Worm (Caenorhabditis elegans): ENCODE measurements around the gene ttr-7.
A peak's percentile ranks its signal among the peaks of the same experiment; 100 is the strongest.

The ttr-7 gene

ce11 chrIII:617467-617866 is 11.7 kb downstream of the ttr-7 start, which contains the start of gene T19C3.2:
TSS of gene T19C3.2 (minus strand) at chrIII:617567.
- TF ChIP-seq nhr-179 (tag; optimal IDR thresholded peaks at IDR 0.05): no peak
- TF ChIP-seq tbp1 (GFP tag; optimal IDR thresholded peaks at IDR 0.05): no peak
- no peak for TF ChIP-seq T26A5.8 (tag; optimal IDR thresholded peaks at IDR 0.05)
- no peak for TF ChIP-seq dpff-1 (tag; optimal IDR thresholded peaks at IDR 0.05)
- no peak for TF ChIP-seq snpc-1.1 (tag; optimal IDR thresholded peaks at IDR 0.05; ENCODE audit: insufficient read depth)
- TF ChIP-seq zim-3 (tag; optimal IDR thresholded peaks at IDR 0.05): no peak
- TF ChIP-seq ekl-4 (GFP tag; IDR thresholded peaks at IDR 0.05): no peak
- TF ChIP-seq somi-1 (GFP tag; optimal IDR thresholded peaks at IDR 0.05): no peak
- no peak for TF ChIP-seq Y53F4B.3 (GFP tag; IDR thresholded peaks at IDR 0.05)
- TF ChIP-seq nfya-2 (GFP tag; IDR thresholded peaks at IDR 0.05): no peak
- TF ChIP-seq rec-8 (tag; optimal IDR thresholded peaks at IDR 0.05): no peak
- TF ChIP-seq ccch-3 (GFP tag; optimal IDR thresholded peaks at IDR 0.05): no peak
- no peak for TF ChIP-seq pbrm-1 (GFP tag; IDR thresholded peaks at IDR 0.05)
- TF ChIP-seq let-526 (GFP tag; IDR thresholded peaks at IDR 0.05): no peak
- TF ChIP-seq ZK185.1 (tag; optimal IDR thresholded peaks at IDR 0.05; ENCODE audit: poor library complexity, severe bottlenecking): no peak
- TF ChIP-seq ceh-58 (GFP tag; IDR thresholded peaks at IDR 0.05): no peak
- TF ChIP-seq madf-10 (tag; optimal IDR thresholded peaks at IDR 0.05): no peak
- TF ChIP-seq atf-7 (tag; optimal IDR thresholded peaks at IDR 0.05): no peak
- no peak for TF ChIP-seq T07F8.4 (tag; optimal IDR thresholded peaks at IDR 0.05)
- TF ChIP-seq cebp-2 (GFP tag; IDR thresholded peaks at IDR 0.05): no peak

- TF ChIP-seq attf-5 (GFP tag; optimal IDR thresholded peaks at IDR 0.05) (peak; percentile 44), F22D6.2 (tag; optimal IDR thresholded peaks at IDR 0.05) (no peak), ceh-91 (GFP tag; IDR thresholded peaks at IDR 0.05) (no peak), F57C9.4 (tag; optimal IDR thresholded peaks at IDR 0.05) (no peak), ekl-4 (GFP tag; IDR thresholded peaks at IDR 0.05) (no peak), sptf-2 (GFP tag; optimal IDR thresholded peaks at IDR 0.05) (no peak), cebp-2 (GFP tag; IDR thresholded peaks at IDR 0.05) (no peak), cebp-1 (GFP tag; IDR thresholded peaks at IDR 0.05) (no peak), cebp-1 (tag; optimal IDR thresholded peaks at IDR 0.05) (peak; percentile 47), atf-7 (tag; optimal IDR thresholded peaks at IDR 0.05) (no peak), hlh-26 (GFP tag; conservative IDR thresholded peaks at IDR 0.05) (no peak), T26A5.8 (tag; optimal IDR thresholded peaks at IDR 0.05) (no peak), athp-1 (tag; optimal IDR thresholded peaks at IDR 0.05) (no peak), xnd-1 (tag; optimal IDR thresholded peaks at IDR 0.05) (no peak), attf-3 (GFP tag; conservative IDR thresholded peaks at IDR 0.05) (no peak), ztf-6 (GFP tag; IDR thresholded peaks at IDR 0.05) (no peak), T07F8.4 (tag; optimal IDR thresholded peaks at IDR 0.05) (no peak), snpc-3.4 (tag; optimal IDR thresholded peaks at IDR 0.05) (no peak), dox-1 (GFP tag; IDR thresholded peaks at IDR 0.05) (no peak), bed-1 (GFP tag; IDR thresholded peaks at IDR 0.05) (no peak), Y53F4B.3 (GFP tag; IDR thresholded peaks at IDR 0.05) (no peak), B0336.3 (GFP tag; IDR thresholded peaks at IDR 0.05) (no peak), B0261.1 (tag; optimal IDR thresholded peaks at IDR 0.05) (no peak), madf-3 (GFP tag; IDR thresholded peaks at IDR 0.05) (no peak), K12H6.12 (tag; optimal IDR thresholded peaks at IDR 0.05) (no peak), nhr-80 (tag; optimal IDR thresholded peaks at IDR 0.05) (peak; percentile 62), rcor-1 (GFP tag; IDR thresholded peaks at IDR 0.05) (no peak)
Observed at ce11 chrIII:620204-620718, 14.5 kb downstream of the ttr-7 start, which contains the start of gene T19C3.4. TSS of gene T19C3.4 (minus strand) at chrIII:620254.

Data from whole organism, young adult.